Fruit fly (Drosophila melanogaster): Measurements from ENCODE around the gene CG5510.

Gene CG5510

DNA sequence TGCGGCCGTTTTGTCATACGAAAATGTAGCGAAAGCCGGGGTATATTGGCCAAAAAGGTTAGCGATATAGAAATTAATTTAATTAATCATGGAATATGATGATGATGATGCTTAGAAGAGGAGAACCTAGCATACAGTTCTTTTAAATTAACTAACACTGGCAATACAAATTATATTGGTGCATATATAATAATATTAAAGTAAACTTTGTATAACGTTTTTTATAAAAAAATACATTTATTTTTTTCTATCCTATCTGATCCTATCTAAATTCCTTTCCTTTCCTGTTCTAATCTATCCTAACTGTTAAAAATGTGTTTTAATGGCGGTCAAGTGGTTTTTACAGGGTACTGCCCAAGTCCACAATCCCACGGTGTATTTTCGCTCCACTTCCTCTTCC, 36.6 kb upstream of the CG5510 start:
- no peak for TF ChIP-seq CG14711 (tag; optimal IDR thresholded peaks at IDR 0.05)
- TF ChIP-seq CG33017 (tag; optimal IDR thresholded peaks at IDR 0.05), result no peak
- TF ChIP-seq CG12768 (GFP tag; optimal IDR thresholded peaks at IDR 0.05), result no peak
- TF ChIP-seq ovo (GFP tag; optimal IDR thresholded peaks at IDR 0.05), result no peak
- TF ChIP-seq CG7045 (GFP tag; optimal IDR thresholded peaks at IDR 0.05), result no peak
- no peak for TF ChIP-seq Mnt (GFP tag; optimal IDR thresholded peaks at IDR 0.05)

DNA sequence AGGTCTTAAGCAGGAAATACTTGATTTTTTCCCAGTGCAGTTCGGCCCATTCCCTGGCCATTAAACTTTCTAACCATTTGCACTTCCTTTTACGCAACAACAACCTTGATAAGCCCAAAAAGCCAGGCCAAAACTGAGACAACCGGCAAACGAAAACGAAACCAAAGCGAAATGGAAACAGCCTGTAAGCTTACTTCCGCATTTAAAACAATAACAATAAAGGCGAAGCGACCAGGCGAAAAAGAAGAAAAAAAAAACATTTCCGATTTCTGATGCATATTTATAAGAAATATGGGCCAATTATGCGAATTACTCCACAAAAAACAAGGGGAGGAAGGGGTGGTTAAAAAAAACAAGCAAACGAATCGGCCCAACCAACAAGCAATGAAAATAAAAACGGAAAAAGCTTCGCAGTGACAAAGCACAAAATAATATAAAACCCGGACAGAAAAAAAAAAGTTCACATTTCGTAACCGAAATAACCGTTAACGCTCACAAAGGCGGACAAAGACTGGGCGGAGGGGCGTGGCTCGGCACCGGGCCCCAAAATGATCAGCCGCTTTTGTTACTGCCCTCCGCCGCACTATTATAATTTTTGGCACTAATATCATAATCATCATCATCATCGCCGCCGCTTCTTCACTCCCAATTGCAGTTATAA, 36.0 kb upstream of the CG5510 start:
- TF ChIP-seq CG33017 (tag; optimal IDR thresholded peaks at IDR 0.05), result no peak
- no peak for TF ChIP-seq CG7101 (tag; optimal IDR thresholded peaks at IDR 0.05)
- no peak for TF ChIP-seq Hr96 (GFP tag; optimal IDR thresholded peaks at IDR 0.05)
- no peak for TF ChIP-seq CG5204 (GFP tag; optimal IDR thresholded peaks at IDR 0.05)
- TF ChIP-seq ovo (GFP tag; optimal IDR thresholded peaks at IDR 0.05), result no peak
- no peak for TF ChIP-seq CG11617 (GFP tag; optimal IDR thresholded peaks at IDR 0.05)
- no peak for TF ChIP-seq bab1 (GFP tag; optimal IDR thresholded peaks at IDR 0.05)
- TF ChIP-seq CG1620 (GFP tag; optimal IDR thresholded peaks at IDR 0.05), result no peak
- TF ChIP-seq CG12768 (GFP tag; optimal IDR thresholded peaks at IDR 0.05), result no peak
- TF ChIP-seq CG14711 (tag; optimal IDR thresholded peaks at IDR 0.05), result no peak
- TF ChIP-seq tj (GFP tag; optimal IDR thresholded peaks at IDR 0.05), result peak; percentile 7
- TF ChIP-seq kay (GFP tag; ENCODE audit: borderline replicate concordance), result no peak
- no peak for TF ChIP-seq Mnt (GFP tag; optimal IDR thresholded peaks at IDR 0.05)
- no peak for TF ChIP-seq CG7045 (GFP tag; optimal IDR thresholded peaks at IDR 0.05)
- no peak for TF ChIP-seq Crg-1 (GFP tag; optimal IDR thresholded peaks at IDR 0.05)
- peak in 1 of 2 experiments; percentile 13 for TF ChIP-seq cnc (optimal IDR thresholded peaks at IDR 0.05)

DNA sequence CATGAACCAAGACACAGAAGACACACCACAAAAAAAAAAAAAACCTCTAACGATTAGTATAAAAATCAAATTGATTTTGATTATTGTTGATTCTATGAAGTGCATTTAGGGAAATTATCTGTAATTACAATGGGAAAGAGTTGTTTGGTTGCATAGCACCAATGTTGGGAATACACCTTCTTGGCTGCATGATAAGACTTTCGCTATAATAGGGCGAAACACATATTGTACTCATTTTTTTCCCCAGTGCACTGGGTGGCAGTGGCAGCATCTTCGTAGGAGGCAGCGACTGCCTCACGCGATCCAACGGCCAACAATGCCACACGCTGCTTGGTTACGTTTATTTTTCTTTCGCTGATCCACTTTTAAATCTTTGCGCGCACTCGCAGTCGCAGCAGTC, 34.7 kb upstream of the CG5510 start:
- TF ChIP-seq cnc (optimal IDR thresholded peaks at IDR 0.05), result no peak
- no peak for TF ChIP-seq pad (GFP tag; optimal IDR thresholded peaks at IDR 0.05)
- no peak for TF ChIP-seq CG7101 (tag; optimal IDR thresholded peaks at IDR 0.05)
- TF ChIP-seq CG7045 (GFP tag; optimal IDR thresholded peaks at IDR 0.05), result no peak

DNA sequence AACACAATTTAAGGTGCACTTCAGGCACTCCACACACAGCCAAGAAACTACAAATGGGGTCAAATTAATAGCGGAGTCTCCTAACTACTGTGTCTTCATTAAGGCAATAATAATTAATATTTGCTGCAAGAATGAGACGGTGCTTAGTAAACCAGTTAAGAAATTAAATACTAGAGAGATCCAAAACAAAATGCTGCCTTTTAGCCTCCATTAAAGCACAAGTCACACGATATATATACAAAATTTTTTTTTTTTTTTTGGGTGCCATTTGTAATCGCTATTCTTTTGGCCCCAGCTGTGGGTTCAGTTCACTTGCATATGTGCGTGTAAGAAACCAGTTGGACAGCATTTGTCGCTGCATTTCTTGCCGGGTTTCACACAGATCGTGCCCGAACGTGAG, 34.1 kb upstream of the CG5510 start:
- TF ChIP-seq bab1 (GFP tag; optimal IDR thresholded peaks at IDR 0.05) (no peak), cnc (optimal IDR thresholded peaks at IDR 0.05) (no peak), CG7101 (tag; optimal IDR thresholded peaks at IDR 0.05) (no peak), CG14711 (tag; optimal IDR thresholded peaks at IDR 0.05) (no peak), Hr96 (GFP tag; optimal IDR thresholded peaks at IDR 0.05) (no peak), CG11617 (GFP tag; optimal IDR thresholded peaks at IDR 0.05) (no peak), toe (GFP tag; optimal IDR thresholded peaks at IDR 0.05) (no peak), ovo (GFP tag; optimal IDR thresholded peaks at IDR 0.05) (no peak), CG7045 (GFP tag; optimal IDR thresholded peaks at IDR 0.05) (no peak), Crg-1 (GFP tag; optimal IDR thresholded peaks at IDR 0.05) (no peak), CG5204 (GFP tag; optimal IDR thresholded peaks at IDR 0.05) (no peak), kay (GFP tag; ENCODE audit: borderline replicate concordance) (no peak), CG1620 (GFP tag; optimal IDR thresholded peaks at IDR 0.05) (no peak), tj (GFP tag; optimal IDR thresholded peaks at IDR 0.05) (no peak), pad (GFP tag; optimal IDR thresholded peaks at IDR 0.05) (no peak), CG12768 (GFP tag; optimal IDR thresholded peaks at IDR 0.05) (no peak)

DNA sequence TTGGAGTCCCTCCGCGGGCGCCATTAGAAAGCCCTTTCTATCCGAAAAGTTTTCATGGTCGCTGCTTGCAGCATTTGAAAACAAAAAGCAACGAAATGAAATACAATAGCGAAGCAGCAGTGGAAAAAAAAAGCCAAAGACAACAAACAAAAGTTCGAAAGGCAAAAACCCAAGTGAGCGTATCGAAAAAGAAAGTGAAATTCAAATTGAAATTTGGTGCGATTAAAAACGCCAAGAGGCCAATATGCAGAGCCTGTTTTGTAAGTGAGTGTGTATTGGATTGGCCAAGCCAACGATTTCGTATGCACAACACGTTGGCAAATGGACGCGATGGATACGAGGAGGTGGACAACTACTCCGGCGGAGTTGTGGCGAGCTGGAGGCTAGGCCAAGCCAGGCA, 33.4 kb upstream of the CG5510 start:
- no peak for TF ChIP-seq CG33017 (tag; optimal IDR thresholded peaks at IDR 0.05)
- TF ChIP-seq CG5204 (GFP tag; optimal IDR thresholded peaks at IDR 0.05), result no peak
- no peak for TF ChIP-seq tj (GFP tag; optimal IDR thresholded peaks at IDR 0.05)
- no peak for TF ChIP-seq CG14711 (tag; optimal IDR thresholded peaks at IDR 0.05)
- TF ChIP-seq CG7101 (tag; optimal IDR thresholded peaks at IDR 0.05), result no peak
- TF ChIP-seq CG11617 (GFP tag; optimal IDR thresholded peaks at IDR 0.05), result no peak
- TF ChIP-seq CG1620 (GFP tag; optimal IDR thresholded peaks at IDR 0.05), result no peak

DNA sequence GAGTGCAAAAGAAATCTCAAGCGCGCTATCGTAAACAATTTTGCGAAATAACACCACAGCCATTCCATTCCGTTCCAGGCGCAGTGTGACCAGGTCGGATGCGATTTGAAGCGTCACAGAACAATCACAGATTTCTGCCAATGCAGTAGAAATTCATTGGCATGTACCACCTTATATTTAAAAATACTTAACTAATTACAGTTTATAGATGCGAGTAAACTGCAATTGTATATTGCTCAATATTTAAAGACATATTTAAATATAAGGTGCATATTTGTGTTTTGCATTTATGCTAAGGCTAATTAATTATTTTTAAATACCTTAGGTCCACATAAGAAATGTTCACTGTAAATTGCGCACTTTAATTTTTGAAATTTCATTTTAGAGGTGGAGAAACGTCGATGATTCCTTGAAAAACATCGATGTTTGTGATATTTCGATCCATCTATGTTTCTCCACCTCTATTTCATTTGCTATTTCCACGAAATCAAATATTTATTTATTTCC, 24.1 kb upstream of the CG5510 start, which contains the start of the genes SMC6 and CG6204:
SMC6 (minus strand) TSS at position 51 of the 507 bp plus-strand sequence.
CG6204 (plus strand) TSS at position 460 of the 507 bp plus-strand sequence.
- peak; percentile 81 for TF ChIP-seq tj (GFP tag; optimal IDR thresholded peaks at IDR 0.05)
- TF ChIP-seq CG33017 (tag; optimal IDR thresholded peaks at IDR 0.05), result peak; percentile 94
- peak; percentile 86 for TF ChIP-seq ovo (GFP tag; optimal IDR thresholded peaks at IDR 0.05)
- TF ChIP-seq CG7045 (GFP tag; optimal IDR thresholded peaks at IDR 0.05), result peak; percentile 93
- peak; percentile 90 for TF ChIP-seq CG12768 (GFP tag; optimal IDR thresholded peaks at IDR 0.05)
- peak; percentile 63 for TF ChIP-seq cic (GFP tag; optimal IDR thresholded peaks at IDR 0.05)
- TF ChIP-seq bab1 (GFP tag; optimal IDR thresholded peaks at IDR 0.05), result peak; percentile 96
- TF ChIP-seq toe (GFP tag; optimal IDR thresholded peaks at IDR 0.05), result peak; percentile 95
- TF ChIP-seq CG5204 (GFP tag; optimal IDR thresholded peaks at IDR 0.05), result peak; percentile 92
- peak; percentile 65 for TF ChIP-seq Mnt (GFP tag; optimal IDR thresholded peaks at IDR 0.05)
- no peak for TF ChIP-seq cnc (optimal IDR thresholded peaks at IDR 0.05)
- peak; percentile 85 for TF ChIP-seq Crg-1 (GFP tag; optimal IDR thresholded peaks at IDR 0.05)
- TF ChIP-seq CG11617 (GFP tag; optimal IDR thresholded peaks at IDR 0.05), result peak; percentile 92
- peak; percentile 96 for TF ChIP-seq CG7101 (tag; optimal IDR thresholded peaks at IDR 0.05)
- peak; percentile 86 for TF ChIP-seq Hr96 (GFP tag; optimal IDR thresholded peaks at IDR 0.05)
- TF ChIP-seq pad (GFP tag; optimal IDR thresholded peaks at IDR 0.05), result peak; percentile 76
- TF ChIP-seq kay (GFP tag; ENCODE audit: borderline replicate concordance), result no peak
- peak; percentile 77 for TF ChIP-seq Clk (GFP tag; optimal IDR thresholded peaks at IDR 0.05)
- TF ChIP-seq CG14711 (tag; optimal IDR thresholded peaks at IDR 0.05), result peak; percentile 92
- TF ChIP-seq CG1620 (GFP tag; optimal IDR thresholded peaks at IDR 0.05), result peak; percentile 85

Measured in whole organism, adult.